Fruit fly (Drosophila melanogaster) whole organism, embryonic: ENCODE results near the gene Sf3b3.
A peak's percentile ranks its signal among the peaks of the same experiment; 100 is the strongest.

Experiments
- Asciz ChIP-seq: fragments of 200-800 bp; sonication (Bioruptor generic); optimal IDR thresholded peaks from 2 replicates; lab custom pipeline; 2017; ENCODE audit warnings: missing biosample characterization, mild to moderate bottlenecking, missing genetic modification characterization, missing genetic modification reagents
- Bteb2 ChIP-seq: fragments of 200-800 bp; sonication (Bioruptor generic); optimal IDR thresholded peaks from 2 replicates; lab custom pipeline; 2016; ENCODE audit warnings: missing biosample characterization, missing genetic modification characterization
- CG10565 ChIP-seq: fragments of 200-800 bp; sonication (Bioruptor generic); optimal IDR thresholded peaks from 3 replicates; lab custom pipeline; 2016; ENCODE audit warnings: missing biosample characterization, mild to moderate bottlenecking, missing genetic modification characterization
- CG12219 ChIP-seq: fragments of 200-800 bp; sonication (Bioruptor generic); optimal IDR thresholded peaks from 3 replicates; lab custom pipeline; 2018; ENCODE audit warnings: missing biosample characterization, mild to moderate bottlenecking, missing genetic modification characterization
- CG14441 ChIP-seq: fragments of 200-800 bp; sonication (Bioruptor generic); IDR thresholded peaks from 2 replicates; pipeline ENCODE4 v1.3.6; 2022; ENCODE audit warnings: missing biosample characterization, missing genetic modification characterization
- CG14965 ChIP-seq: fragments of 200-800 bp; sonication (Bioruptor generic); optimal IDR thresholded peaks from 2 replicates; lab custom pipeline; 2016; ENCODE audit warnings: missing biosample characterization, missing genetic modification characterization, borderline replicate concordance
- CG15073 ChIP-seq: fragments of 200-800 bp; sonication (Bioruptor generic); optimal IDR thresholded peaks from 2 replicates; lab custom pipeline; 2016; ENCODE audit warnings: missing biosample characterization, missing genetic modification characterization
- CG1832 ChIP-seq: fragments of 200-800 bp; sonication (Bioruptor generic); optimal IDR thresholded peaks from 2 replicates; lab custom pipeline; 2017; ENCODE audit warnings: missing biosample characterization, mild to moderate bottlenecking, missing genetic modification characterization, inconsistent platforms
- CG2712 ChIP-seq: fragments of 200-800 bp; optimal IDR thresholded peaks from 3 replicates; lab custom pipeline; 2019; ENCODE audit warnings: missing biosample characterization, mild to moderate bottlenecking, missing genetic modification characterization, moderate library complexity
- CG31224 ChIP-seq: fragments of 200-800 bp; sonication (Bioruptor generic); IDR thresholded peaks from 2 replicates; pipeline ENCODE4 v1.3.6; 2022; ENCODE audit warnings: missing biosample characterization, missing genetic modification characterization
- CG33557 ChIP-seq: fragments of 200-800 bp; sonication (Bioruptor generic); optimal IDR thresholded peaks from 2 replicates; lab custom pipeline; 2019; ENCODE audit warnings: missing biosample characterization, mild to moderate bottlenecking, missing genetic modification characterization, moderate library complexity
- CG4328 ChIP-seq: fragments of 200-800 bp; sonication (Bioruptor generic); optimal IDR thresholded peaks from 3 replicates; lab custom pipeline; 2017; ENCODE audit warnings: missing biosample characterization, missing genetic modification reagents, missing genetic modification characterization
- CG6272 ChIP-seq: fragments of 200-800 bp; sonication (Bioruptor generic); IDR thresholded peaks from 2 replicates; pipeline ENCODE4 v1.3.6; 2022; ENCODE audit warnings: missing biosample characterization, missing genetic modification characterization
- CG7745 ChIP-seq: fragments of 200-800 bp; sonication (Bioruptor generic); optimal IDR thresholded peaks from 2 replicates; lab custom pipeline; 2018; ENCODE audit warnings: missing biosample characterization, mild to moderate bottlenecking, missing genetic modification characterization, moderate library complexity
- CG8924 ChIP-seq: fragments of 200-800 bp; optimal IDR thresholded peaks from 3 replicates; lab custom pipeline; 2019; ENCODE audit warnings: missing biosample characterization, mild to moderate bottlenecking, missing genetic modification characterization, moderate library complexity
- CkIIα-i1 ChIP-seq: fragments of 200-800 bp; sonication (Bioruptor generic); IDR thresholded peaks from 2 replicates; pipeline ENCODE4 v1.3.6; 2022; ENCODE audit warnings: missing biosample characterization, missing genetic modification characterization
- Dbx ChIP-seq: fragments of 200-800 bp; sonication (Bioruptor generic); IDR thresholded peaks from 3 replicates; pipeline ENCODE4 v1.3.6; 2022; ENCODE audit warnings: missing biosample characterization, missing genetic modification characterization
- E2f1 ChIP-seq: fragments of 200-800 bp; sonication (Bioruptor generic); IDR thresholded peaks from 2 replicates; pipeline ENCODE4 v1.3.6; 2022; ENCODE audit warnings: missing biosample characterization, missing genetic modification characterization
- HLH3B ChIP-seq: fragments of 200-800 bp; sonication (Bioruptor generic); IDR thresholded peaks from 2 replicates; pipeline ENCODE4 v1.3.6; 2022; ENCODE audit warnings: missing biosample characterization, missing genetic modification characterization
- Hmr ChIP-seq: fragments of 200-800 bp; sonication (Bioruptor generic); optimal IDR thresholded peaks from 3 replicates; lab custom pipeline; 2017; ENCODE audit warnings: mild to moderate bottlenecking, missing biosample characterization, missing genetic modification reagents, missing genetic modification characterization
- Lhr ChIP-seq: fragments of 200-800 bp; sonication (Bioruptor generic); optimal IDR thresholded peaks from 3 replicates; lab custom pipeline; 2017; ENCODE audit warnings: mild to moderate bottlenecking, missing biosample characterization, missing genetic modification reagents, missing genetic modification characterization
- Lpt ChIP-seq: fragments of >200 bp; optimal IDR thresholded peaks from 2 replicates; lab custom pipeline; 2018; ENCODE audit warnings: missing biosample characterization, missing genetic modification characterization
- Max ChIP-seq: fragments of 200-800 bp; sonication (Bioruptor generic); optimal IDR thresholded peaks from 2 replicates; lab custom pipeline; 2016; ENCODE audit warnings: missing biosample characterization, mild to moderate bottlenecking, missing genetic modification characterization
- Side ChIP-seq: fragments of 200-800 bp; sonication (Bioruptor generic); optimal IDR thresholded peaks from 2 replicates; lab custom pipeline; 2016; ENCODE audit warnings: missing biosample characterization, missing genetic modification characterization
- Sox100B ChIP-seq: fragments of 200-800 bp; sonication (Bioruptor generic); optimal IDR thresholded peaks from 3 replicates; lab custom pipeline; 2018; ENCODE audit warnings: missing biosample characterization, mild to moderate bottlenecking, missing genetic modification characterization
- Spps ChIP-seq: fragments of 200-800 bp; sonication (Bioruptor generic); optimal IDR thresholded peaks from 2 replicates; lab custom pipeline; 2018; ENCODE audit warnings: missing biosample characterization, mild to moderate bottlenecking, missing genetic modification characterization
- Sry-β ChIP-seq: fragments of 200-800 bp; sonication (Bioruptor generic); optimal IDR thresholded peaks from 2 replicates; lab custom pipeline; 2018; ENCODE audit warnings: missing biosample characterization, mild to moderate bottlenecking, missing genetic modification characterization, moderate library complexity
- Xrp1 ChIP-seq: fragments of 200-800 bp; sonication (Bioruptor generic); IDR thresholded peaks from 2 replicates; pipeline ENCODE4 v1.3.6; 2022; ENCODE audit warnings: missing biosample characterization, missing genetic modification characterization
- ac ChIP-seq: fragments of 200-800 bp; sonication (Bioruptor generic); optimal IDR thresholded peaks from 3 replicates; lab custom pipeline; 2017; ENCODE audit warnings: missing biosample characterization, mild to moderate bottlenecking, missing genetic modification characterization
- az2 ChIP-seq: fragments of 200-800 bp; sonication (Bioruptor generic); optimal IDR thresholded peaks from 3 replicates; lab custom pipeline; 2016; ENCODE audit warnings: missing biosample characterization, missing genetic modification characterization
- bbx ChIP-seq: fragments of 200-800 bp; sonication (Bioruptor generic); IDR thresholded peaks from 2 replicates; pipeline ENCODE4 v1.3.6; 2022; ENCODE audit warnings: missing biosample characterization, missing genetic modification characterization; ENCODE audit not compliant: partially characterized antibody
- croc ChIP-seq: fragments of 200-800 bp; sonication (Bioruptor generic); conservative IDR thresholded peaks from 3 replicates; pipeline ENCODE4 v1.3.6; 2022; ENCODE audit warnings: missing biosample characterization, missing genetic modification characterization
- dan ChIP-seq: fragments of 200-800 bp; sonication (Bioruptor generic); IDR thresholded peaks from 2 replicates; pipeline ENCODE4 v1.3.6; 2022; ENCODE audit warnings: missing biosample characterization, missing genetic modification characterization
- dysf ChIP-seq: fragments of 200-800 bp; sonication (Bioruptor generic); IDR thresholded peaks from 3 replicates; pipeline ENCODE4 v1.3.6; 2022; ENCODE audit warnings: missing biosample characterization, missing genetic modification characterization
- ham ChIP-seq: fragments of 200-800 bp; sonication (Bioruptor generic); IDR thresholded peaks from 2 replicates; pipeline ENCODE4 v1.3.6; 2022; ENCODE audit warnings: missing biosample characterization, missing genetic modification characterization
- hbn ChIP-seq: fragments of 200-800 bp; sonication (Bioruptor generic); IDR thresholded peaks from 2 replicates; pipeline ENCODE4 v1.3.6; 2022; ENCODE audit warnings: missing biosample characterization, missing genetic modification characterization; ENCODE audit not compliant: partially characterized antibody
- kah ChIP-seq: fragments of 200-800 bp; sonication (Bioruptor generic); optimal IDR thresholded peaks from 2 replicates; lab custom pipeline; 2018; ENCODE audit warnings: missing biosample characterization, mild to moderate bottlenecking, missing genetic modification characterization
- odd ChIP-seq: fragments of 200-800 bp; sonication (Bioruptor generic); optimal IDR thresholded peaks from 2 replicates; lab custom pipeline; 2017; ENCODE audit warnings: missing biosample characterization, mild to moderate bottlenecking, missing genetic modification characterization
- otp ChIP-seq: fragments of 200-800 bp; sonication (Bioruptor generic); IDR thresholded peaks from 3 replicates; pipeline ENCODE4, ENCODE4 v1.3.6; 2022; ENCODE audit warnings: missing biosample characterization, missing genetic modification characterization
- pros ChIP-seq: fragments of 200-800 bp; sonication (Bioruptor generic); optimal IDR thresholded peaks from 3 replicates; lab custom pipeline; 2019; ENCODE audit warnings: missing biosample characterization, mild to moderate bottlenecking, missing genetic modification characterization, moderate library complexity
- row ChIP-seq: fragments of 200-800 bp; sonication (Bioruptor generic); IDR thresholded peaks from 3 replicates; pipeline ENCODE4 v1.3.6; 2022; ENCODE audit warnings: missing biosample characterization, missing genetic modification characterization
- salm ChIP-seq: fragments of 200-800 bp; sonication (Bioruptor generic); optimal IDR thresholded peaks from 2 replicates; lab custom pipeline; 2018; ENCODE audit warnings: missing biosample characterization, mild to moderate bottlenecking, missing genetic modification characterization
- shn ChIP-seq: fragments of 200-800 bp; sonication (Bioruptor generic); optimal IDR thresholded peaks from 3 replicates; lab custom pipeline; 2016; ENCODE audit warnings: missing biosample characterization, missing genetic modification characterization
- slou ChIP-seq: fragments of 200-800 bp; sonication (Bioruptor generic); optimal IDR thresholded peaks from 3 replicates; lab custom pipeline; 2016; ENCODE audit warnings: missing biosample characterization, missing genetic modification characterization
- sqz ChIP-seq: fragments of 200-800 bp; sonication (Bioruptor generic); optimal IDR thresholded peaks from 3 replicates; lab custom pipeline; 2018; ENCODE audit warnings: missing biosample characterization, mild to moderate bottlenecking, missing genetic modification characterization
- sr ChIP-seq: fragments of 200-800 bp; sonication (Bioruptor generic); IDR thresholded peaks from 3 replicates; pipeline ENCODE4 v1.3.6; 2022; ENCODE audit warnings: missing biosample characterization, missing genetic modification characterization
- sug ChIP-seq: fragments of 200-800 bp; optimal IDR thresholded peaks from 2 replicates; lab custom pipeline; 2019; ENCODE audit warnings: missing biosample characterization, mild to moderate bottlenecking, missing genetic modification characterization, moderate library complexity
- trh ChIP-seq: fragments of 200-800 bp; sonication (Bioruptor generic); optimal IDR thresholded peaks from 2 replicates; lab custom pipeline; 2016; ENCODE audit warnings: missing biosample characterization, missing genetic modification characterization
- unc-4 ChIP-seq: fragments of 200-800 bp; sonication (Bioruptor generic); IDR thresholded peaks from 2 replicates; pipeline ENCODE4 v1.3.6; 2022; ENCODE audit warnings: missing biosample characterization, missing genetic modification characterization; ENCODE audit not compliant: partially characterized antibody
- vfl ChIP-seq: fragments of 200-800 bp; sonication (Bioruptor generic); optimal IDR thresholded peaks from 2 replicates; lab custom pipeline; 2016; ENCODE audit warnings: missing biosample characterization, missing genetic modification characterization
- wor ChIP-seq: fragments of 200-800 bp; sonication (Bioruptor generic); IDR thresholded peaks from 2 replicates; pipeline ENCODE4 v1.3.6; 2022; ENCODE audit warnings: missing biosample characterization, missing genetic modification characterization

Gene Sf3b3

DNA sequence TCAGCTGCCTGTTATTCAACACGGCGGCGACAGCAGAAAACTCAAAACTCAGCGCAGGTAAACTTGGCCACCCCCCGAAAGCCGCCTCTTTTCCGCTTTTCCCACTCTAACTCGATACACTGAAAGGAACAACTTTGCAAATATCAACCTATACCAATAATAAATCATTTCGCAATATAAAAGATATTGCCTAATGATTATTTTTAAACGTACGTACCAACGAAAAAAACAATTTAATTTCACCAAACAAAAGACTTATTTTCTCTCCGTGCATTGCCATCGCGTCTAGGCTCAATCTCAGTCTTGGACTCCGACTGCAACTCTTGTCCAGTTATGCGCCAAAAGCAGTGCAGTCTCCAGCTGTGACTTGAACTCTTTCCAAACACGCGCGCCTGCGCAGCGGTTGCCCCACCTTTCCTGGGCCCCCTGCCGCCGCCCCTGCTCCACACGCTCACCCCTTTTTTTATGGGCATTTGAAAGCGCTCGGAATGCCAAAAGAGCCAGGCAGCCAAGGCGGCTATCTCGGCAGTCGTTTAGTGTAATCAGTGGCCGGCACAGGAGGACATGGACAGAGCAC is 27.5 kb downstream of the Sf3b3 start (continued):
- TF ChIP-seq ac (GFP tag; lab: Kevin White, UChicago) (no peak), CG8924 (tag; lab: Kevin White, UChicago) (peak; percentile 55), CG1832 (peak; percentile 14), wor (GFP tag; lab: Robert Waterston, UW) (0 out of 2 replicates have a peak, but pooled peaks have one; percentile 45), CG7745 (tag; lab: Kevin White, UChicago) (no peak), CG14441 (GFP tag; lab: Robert Waterston, UW) (no peak), Sry-β (GFP tag; lab: Kevin White, UChicago) (no peak), sqz (GFP tag; lab: Kevin White, UChicago) (peak; percentile 38), trh (GFP tag; lab: Kevin White, UChicago) (no peak), vfl (GFP tag; lab: Kevin White, UChicago) (no peak), kah (peak; percentile 8), hbn (GFP tag; lab: Robert Waterston, UW) (no peak), az2 (peak; percentile 59), Max (GFP tag; lab: Kevin White, UChicago) (no peak), CG14965 (GFP tag; lab: Kevin White, UChicago) (no peak), sr (GFP tag; lab: Robert Waterston, UW) (no peak), salm (tag; lab: Kevin White, UChicago) (peak; percentile 18), dysf (GFP tag; lab: Robert Waterston, UW) (peak; percentile 46; the same call in 2 of the 3 replicates), Hmr (GFP tag; lab: Kevin White, UChicago) (peak; percentile 17), odd (GFP tag; lab: Kevin White, UChicago) (peak; percentile 8), CG15073 (GFP tag; lab: Kevin White, UChicago) (no peak), slou (GFP tag; lab: Kevin White, UChicago) (no peak), ham (no peak), E2f1 (GFP tag; lab: Robert Waterston, UW) (peak; percentile 39; the same call in 1 of the 2 replicates), CG33557 (GFP tag; lab: Kevin White, UChicago) (no peak), shn (no peak), CG2712 (peak; percentile 72), Sox100B (peak; percentile 65), Dbx (GFP tag; lab: Robert Waterston, UW) (no peak), Side (GFP tag; lab: Kevin White, UChicago) (peak; percentile 42), CG10565 (GFP tag; lab: Kevin White, UChicago) (no peak), croc (GFP tag; lab: Robert Waterston, UW) (peak; percentile 32; the same call in 1 of the 3 replicates), Xrp1 (GFP tag; lab: Robert Waterston, UW) (peak; percentile 75), CG4328 (no peak), pros (GFP tag; lab: Kevin White, UChicago) (no peak), Lhr (GFP tag; lab: Kevin White, UChicago) (no peak), CG12219 (GFP tag; lab: Kevin White, UChicago) (peak; percentile 26), CG31224 (no peak), Lpt (no peak), CkIIα-i1 (no peak), Asciz (peak; percentile 48), Spps (peak; percentile 7), dan (GFP tag; lab: Robert Waterston, UW) (no peak), CG6272 (GFP tag; lab: Robert Waterston, UW) (peak; percentile 6; the same call in 1 of the 2 replicates), unc-4 (no peak), row (peak; percentile 45; the same call in 1 of the 3 replicates), bbx (GFP tag; lab: Robert Waterston, UW) (no peak), Bteb2 (GFP tag; lab: Kevin White, UChicago) (no peak), sug (tag; lab: Kevin White, UChicago) (no peak), HLH3B (GFP tag; lab: Robert Waterston, UW) (peak; percentile 67), otp (peak; percentile 58; the same call in 2 of the 3 replicates)
